Worm (Caenorhabditis elegans): Measurements from ENCODE around the gene C35A5.11.

DNA sequence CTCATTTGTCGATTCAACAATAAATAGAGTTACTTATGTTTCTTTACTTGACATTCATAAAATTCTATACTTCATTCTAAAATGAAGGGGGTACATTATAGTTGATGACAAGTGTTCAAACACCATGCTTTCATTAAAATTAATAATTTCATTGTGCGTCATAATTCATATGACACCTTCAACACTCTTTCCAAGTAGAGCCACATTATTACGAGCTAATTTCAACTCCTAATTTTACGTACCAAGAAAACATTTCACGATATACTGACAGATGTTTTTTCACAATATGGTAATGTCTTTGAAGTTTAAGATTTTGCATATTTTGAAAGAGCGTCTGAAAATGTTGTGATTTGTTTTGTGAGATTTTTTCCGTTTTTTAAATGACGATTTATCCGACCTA lies 37.4 kb downstream of the C35A5.11 start:
- TF ChIP-seq pqm-1 (tag; optimal IDR thresholded peaks at IDR 0.05), result no peak
- TF ChIP-seq unc-86 (tag; optimal IDR thresholded peaks at IDR 0.05), result no peak
- no peak for TF ChIP-seq hlh-30 (tag; optimal IDR thresholded peaks at IDR 0.05; ENCODE audit: insufficient read depth)
- no peak for TF ChIP-seq fkh-10 (GFP tag; optimal IDR thresholded peaks at IDR 0.05)
- TF ChIP-seq ceh-2 (tag; optimal IDR thresholded peaks at IDR 0.05), result no peak
- no peak for TF ChIP-seq ceh-18 (tag; optimal IDR thresholded peaks at IDR 0.05)
- no peak for TF ChIP-seq syd-9 (tag; optimal IDR thresholded peaks at IDR 0.05)
- no peak for TF ChIP-seq ama-1 (optimal IDR thresholded peaks at IDR 0.05)
